Fruit fly (Drosophila melanogaster): ENCODE data around the gene Prx4.

Prx4 gene

DNA sequence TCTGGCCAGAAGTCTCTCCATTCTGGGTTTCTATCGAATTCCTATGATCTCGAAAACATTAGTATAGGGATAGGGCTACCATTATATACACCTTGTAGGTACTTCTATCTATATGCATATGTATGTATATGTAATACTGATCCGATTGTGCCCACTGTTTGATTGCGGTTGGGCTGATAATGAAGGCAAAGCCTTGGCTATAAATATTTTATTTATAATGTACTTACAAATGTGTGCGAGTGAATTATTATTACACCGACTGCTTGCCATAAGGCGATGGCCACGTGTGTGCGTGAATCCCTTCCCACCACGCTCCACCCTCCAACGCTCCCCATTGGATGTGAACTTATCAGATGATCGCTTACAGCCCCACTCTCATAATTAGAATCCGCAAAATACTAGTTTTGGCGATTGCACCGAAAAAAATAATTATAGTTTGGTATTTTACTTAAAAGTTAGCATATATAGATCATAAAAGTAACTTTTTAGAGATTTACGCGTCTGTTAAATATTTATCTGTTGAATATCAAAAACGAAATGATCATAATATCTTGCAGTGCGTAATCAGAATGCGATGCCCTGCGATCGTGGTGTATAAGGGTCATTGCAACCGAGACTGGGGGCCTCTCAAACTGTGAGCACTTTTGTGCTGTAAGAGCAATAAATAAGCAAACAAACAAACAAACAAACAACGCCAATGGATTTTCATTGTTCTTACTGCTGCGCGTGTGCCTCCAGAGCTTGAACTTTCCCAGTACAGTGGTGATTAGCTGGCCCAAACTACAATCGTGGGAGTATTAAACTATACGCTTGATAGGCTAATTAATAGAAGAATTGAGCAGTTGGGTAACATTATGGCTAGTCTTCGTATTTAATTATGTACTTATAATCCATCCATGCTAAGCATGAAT, 38.2 kb downstream of the Prx4 start (continued):
- TF ChIP-seq pdm3 (GFP tag; optimal IDR thresholded peaks at IDR 0.05) (peak; percentile 39), Sox15 (GFP tag; optimal IDR thresholded peaks at IDR 0.05) (peak; percentile 51), OdsH (GFP tag; optimal IDR thresholded peaks at IDR 0.05) (peak; percentile 3), fd85E (GFP tag; optimal IDR thresholded peaks at IDR 0.05) (no peak), CG6163 (GFP tag; IDR thresholded peaks at IDR 0.05) (no peak), vri (GFP tag; optimal IDR thresholded peaks at IDR 0.05) (no peak), CG7368 (GFP tag; optimal IDR thresholded peaks at IDR 0.05) (no peak), CG6276 (GFP tag; optimal IDR thresholded peaks at IDR 0.05) (no peak), CG11762 (GFP tag; optimal IDR thresholded peaks at IDR 0.05; ENCODE audit: insufficient read depth) (no peak), Eip75B (GFP tag; optimal IDR thresholded peaks at IDR 0.05) (no peak), Blimp-1 (GFP tag; optimal IDR thresholded peaks at IDR 0.05) (no peak), cyc (GFP tag; optimal IDR thresholded peaks at IDR 0.05) (peak; percentile 30), CG6792 (GFP tag; optimal IDR thresholded peaks at IDR 0.05) (no peak), CG32006 (GFP tag; optimal IDR thresholded peaks at IDR 0.05) (no peak), Smox (GFP tag; optimal IDR thresholded peaks at IDR 0.05) (no peak), Met (GFP tag; optimal IDR thresholded peaks at IDR 0.05) (no peak), Sox14 (GFP tag; optimal IDR thresholded peaks at IDR 0.05) (peak; percentile 57), CG8119 (GFP tag; IDR thresholded peaks at IDR 0.05) (no peak), fkh (GFP tag; optimal IDR thresholded peaks at IDR 0.05) (peak; percentile 17), ss (GFP tag; optimal IDR thresholded peaks at IDR 0.05) (no peak), fd59A (GFP tag; optimal IDR thresholded peaks at IDR 0.05) (peak; percentile 19), Hr39 (GFP tag; optimal IDR thresholded peaks at IDR 0.05) (peak; percentile 59), CG8319 (GFP tag; optimal IDR thresholded peaks at IDR 0.05) (no peak), CG1621 (tag; optimal IDR thresholded peaks at IDR 0.05) (no peak), CG34406 (GFP tag; optimal IDR thresholded peaks at IDR 0.05) (no peak), net (GFP tag; optimal IDR thresholded peaks at IDR 0.05) (no peak), esn (GFP tag; optimal IDR thresholded peaks at IDR 0.05) (no peak), Sox102F (GFP tag; optimal IDR thresholded peaks at IDR 0.05) (no peak), eg (GFP tag; IDR thresholded peaks at IDR 0.05) (peak; percentile 68; the same call in 2 of the 3 replicates), Eip78C (GFP tag) (peak; percentile 75)

DNA sequence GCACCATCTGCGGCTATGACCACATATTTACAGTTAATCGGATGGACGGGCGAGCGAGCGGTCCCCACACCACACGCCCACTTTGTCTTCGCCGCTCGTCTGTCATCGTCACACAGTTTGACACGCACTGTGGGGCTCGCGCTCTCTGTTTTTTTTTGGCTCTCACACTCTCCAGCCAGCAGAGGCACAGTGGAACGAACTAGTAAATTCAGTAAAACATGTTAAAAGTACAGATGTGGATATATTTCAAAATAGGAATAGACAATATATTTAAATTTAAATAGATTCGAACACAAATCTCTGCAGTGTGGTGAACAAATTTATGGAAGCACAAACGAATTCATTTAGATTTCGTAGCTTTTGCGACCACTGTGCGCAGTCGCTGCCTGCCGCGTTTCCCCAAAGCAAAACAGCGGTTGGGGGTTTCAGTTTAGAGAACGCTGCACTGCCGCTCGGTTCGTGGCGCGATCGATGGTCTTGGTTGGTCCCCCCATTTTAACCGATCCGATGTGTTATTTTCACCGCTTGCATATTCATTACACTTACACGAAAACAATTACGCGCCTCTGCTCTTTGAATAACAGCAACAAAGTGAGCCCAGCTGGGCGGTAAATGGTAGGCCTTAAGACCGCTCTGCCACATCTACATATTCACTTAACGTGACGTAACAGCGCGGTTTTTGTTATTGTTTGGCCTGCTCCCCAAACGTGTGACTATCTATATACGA, 39.1 kb downstream of the Prx4 start:
- TF ChIP-seq CG6276 (GFP tag; optimal IDR thresholded peaks at IDR 0.05): peak; percentile 99
- TF ChIP-seq Hr4 (GFP tag; optimal IDR thresholded peaks at IDR 0.05): peak; percentile 99
- TF ChIP-seq CG1621 (tag; optimal IDR thresholded peaks at IDR 0.05): peak; percentile 98
- peak; percentile 98 for TF ChIP-seq CG32006 (GFP tag; optimal IDR thresholded peaks at IDR 0.05)
- TF ChIP-seq CG4318 (GFP tag; optimal IDR thresholded peaks at IDR 0.05): peak; percentile 98
- peak; percentile 99 for TF ChIP-seq CG8119 (GFP tag; IDR thresholded peaks at IDR 0.05)
- TF ChIP-seq CG31627 (GFP tag; optimal IDR thresholded peaks at IDR 0.05): peak; percentile 98
- TF ChIP-seq acj6 (GFP tag; optimal IDR thresholded peaks at IDR 0.05): peak; percentile 99
- TF ChIP-seq CG3032 (tag; optimal IDR thresholded peaks at IDR 0.05): peak; percentile 94
- peak; percentile 98 for TF ChIP-seq Hr39 (GFP tag; optimal IDR thresholded peaks at IDR 0.05)
- TF ChIP-seq CG10669 (GFP tag; optimal IDR thresholded peaks at IDR 0.05): peak; percentile 97
- TF ChIP-seq Sox14 (GFP tag; optimal IDR thresholded peaks at IDR 0.05): peak; percentile 99
- peak; percentile 99 for TF ChIP-seq CG7368 (GFP tag; optimal IDR thresholded peaks at IDR 0.05)
- TF ChIP-seq CG6854 (GFP tag; optimal IDR thresholded peaks at IDR 0.05): peak; percentile 99
- peak; percentile 100 for TF ChIP-seq Eip78C (GFP tag)
- TF ChIP-seq Sox102F (GFP tag; optimal IDR thresholded peaks at IDR 0.05): peak; percentile 99
- TF ChIP-seq CG9139 (GFP tag; optimal IDR thresholded peaks at IDR 0.05): peak; percentile 92
- peak; percentile 97 for TF ChIP-seq Sox15 (GFP tag; optimal IDR thresholded peaks at IDR 0.05)
- peak; percentile 99 for TF ChIP-seq svp (GFP tag)
- TF ChIP-seq fkh (GFP tag; optimal IDR thresholded peaks at IDR 0.05): peak; percentile 88
- TF ChIP-seq Ets21C (GFP tag; optimal IDR thresholded peaks at IDR 0.05): peak; percentile 98
- peak; percentile 98 for TF ChIP-seq CG10631 (GFP tag; optimal IDR thresholded peaks at IDR 0.05)
- TF ChIP-seq CG34406 (GFP tag; optimal IDR thresholded peaks at IDR 0.05): peak; percentile 99
- TF ChIP-seq CG8632 (GFP tag; optimal IDR thresholded peaks at IDR 0.05): peak; percentile 99
- TF ChIP-seq Smox (GFP tag; optimal IDR thresholded peaks at IDR 0.05): peak; percentile 99
- TF ChIP-seq CG11294 (GFP tag; IDR thresholded peaks at IDR 0.05): peak; percentile 97
- peak; percentile 99 for TF ChIP-seq CG6163 (GFP tag; IDR thresholded peaks at IDR 0.05)
- peak; percentile 99 for TF ChIP-seq net (GFP tag; optimal IDR thresholded peaks at IDR 0.05)
- peak; percentile 99 for TF ChIP-seq Eip75B (GFP tag; optimal IDR thresholded peaks at IDR 0.05)
- TF ChIP-seq pdm3 (GFP tag; optimal IDR thresholded peaks at IDR 0.05): peak; percentile 99
- peak; percentile 96 for TF ChIP-seq CG11902 (GFP tag; optimal IDR thresholded peaks at IDR 0.05)
- TF ChIP-seq CG6792 (GFP tag; optimal IDR thresholded peaks at IDR 0.05): peak; percentile 99
- TF ChIP-seq eg (GFP tag; IDR thresholded peaks at IDR 0.05): peak; percentile 99

Measured in whole organism, prepupa.